Worm (Caenorhabditis elegans): Measurements from ENCODE around the gene F42H10.6.

F42H10.6 gene

ce11 chrIII:8439312-8439711 lies 40.9 kb downstream of the F42H10.6 start, which contains the start of gene pqn-96:
Gene pqn-96 (minus strand): TSS chrIII:8439412.
- TF ChIP-seq nfya-2 (GFP tag; IDR thresholded peaks at IDR 0.05) = no peak
- no peak for TF ChIP-seq nhr-80 (tag; optimal IDR thresholded peaks at IDR 0.05)
- TF ChIP-seq nhr-90 (tag; optimal IDR thresholded peaks at IDR 0.05) = no peak
- TF ChIP-seq attf-6 (GFP tag; IDR thresholded peaks at IDR 0.05) = no peak
- TF ChIP-seq aptf-2 (GFP tag; conservative IDR thresholded peaks at IDR 0.05) = no peak
- TF ChIP-seq aptf-3 (GFP tag; IDR thresholded peaks at IDR 0.05) = no peak
- TF ChIP-seq rpc-1 (optimal IDR thresholded peaks at IDR 0.05) = no peak
- TF ChIP-seq rpc-1 (tag; optimal IDR thresholded peaks at IDR 0.05) = no peak
- no peak for TF ChIP-seq repo-1 (tag; optimal IDR thresholded peaks at IDR 0.05)
- no peak for TF ChIP-seq K11D2.4 (GFP tag; IDR thresholded peaks at IDR 0.05)
- TF ChIP-seq mxl-1 (tag; optimal IDR thresholded peaks at IDR 0.05) = no peak
- TF ChIP-seq nhr-179 (tag; optimal IDR thresholded peaks at IDR 0.05) = no peak
- TF ChIP-seq xnd-1 (tag; optimal IDR thresholded peaks at IDR 0.05) = no peak
- TF ChIP-seq madf-3 (GFP tag; IDR thresholded peaks at IDR 0.05) = no peak
- no peak for TF ChIP-seq cebp-2 (GFP tag; IDR thresholded peaks at IDR 0.05)
- no peak for TF ChIP-seq hlh-26 (GFP tag; conservative IDR thresholded peaks at IDR 0.05)
- TF ChIP-seq ccch-3 (GFP tag; optimal IDR thresholded peaks at IDR 0.05) = no peak
- no peak for TF ChIP-seq hrde-1 (tag; optimal IDR thresholded peaks at IDR 0.05; ENCODE audit: borderline replicate concordance)
- no peak for TF ChIP-seq sea-2 (GFP tag; IDR thresholded peaks at IDR 0.05)
- no peak for TF ChIP-seq C17E4.6 (GFP tag; IDR thresholded peaks at IDR 0.05)

ce11 chrIII:8437763-8438414 lies 42.4 kb downstream of the F42H10.6 start:
- TF ChIP-seq unc-62 (GFP tag; optimal IDR thresholded peaks at IDR 0.05) = no peak
- no peak for TF ChIP-seq Y79H2A.3 (GFP tag; conservative IDR thresholded peaks at IDR 0.05)
- TF ChIP-seq snpc-4 (GFP tag; optimal IDR thresholded peaks at IDR 0.05) = peak; percentile 33
- TF ChIP-seq snpc-4 (tag; optimal IDR thresholded peaks at IDR 0.05) = peak in 2 of 4 experiments; percentile 61 to 81
- TF ChIP-seq hmg-1.2 (GFP tag; IDR thresholded peaks at IDR 0.05) = 0 out of 2 replicates have a peak, but pooled peaks have one; percentile 22
- no peak for TF ChIP-seq nhr-179 (tag; optimal IDR thresholded peaks at IDR 0.05)
- no peak for TF ChIP-seq F52B5.7 (tag; optimal IDR thresholded peaks at IDR 0.05)
- no peak for TF ChIP-seq attf-6 (GFP tag; IDR thresholded peaks at IDR 0.05)
- TF ChIP-seq B0336.3 (GFP tag; IDR thresholded peaks at IDR 0.05) = 0 out of 2 replicates have a peak, but pooled peaks have one; percentile 11
- TF ChIP-seq ztf-25 (GFP tag; IDR thresholded peaks at IDR 0.05) = no peak
- TF ChIP-seq ceh-91 (GFP tag; IDR thresholded peaks at IDR 0.05) = no peak
- peak; percentile 30 for TF ChIP-seq snpc-1.1 (tag; optimal IDR thresholded peaks at IDR 0.05; ENCODE audit: insufficient read depth)
- TF ChIP-seq madf-8 (GFP tag; conservative IDR thresholded peaks at IDR 0.05) = no peak

- no peak for TF ChIP-seq lin-54 (GFP tag; optimal IDR thresholded peaks at IDR 0.05)
- no peak for TF ChIP-seq snpc-4 (GFP tag; optimal IDR thresholded peaks at IDR 0.05)
- no peak for TF ChIP-seq snpc-4 (tag; optimal IDR thresholded peaks at IDR 0.05)
- no peak for TF ChIP-seq bed-1 (GFP tag; IDR thresholded peaks at IDR 0.05)
- no peak for TF ChIP-seq hlh-26 (GFP tag; conservative IDR thresholded peaks at IDR 0.05)
- TF ChIP-seq B0336.3 (GFP tag; IDR thresholded peaks at IDR 0.05) = no peak
- no peak for TF ChIP-seq hrde-1 (tag; optimal IDR thresholded peaks at IDR 0.05; ENCODE audit: borderline replicate concordance)
- no peak for TF ChIP-seq lsl-1 (GFP tag; optimal IDR thresholded peaks at IDR 0.05)
- no peak for TF ChIP-seq T07F8.4 (tag; optimal IDR thresholded peaks at IDR 0.05)
Observed at ce11 chrIII:8435074-8435473, 45.2 kb downstream of the F42H10.6 start, which contains the start of gene ZK1236.9. Gene ZK1236.9 (minus strand): TSS chrIII:8435174.
